Fruit fly (Drosophila melanogaster) whole organism, prepupa: Measurements from ENCODE around the gene CG3526.

ENCODE experiments used
- Blimp-1 ChIP-seq: fragments of 200-800 bp; sonication (Bioruptor generic); optimal IDR thresholded peaks from 3 replicates; lab custom pipeline; 2017; ENCODE audit warnings: missing biosample characterization, missing genetic modification characterization, mild to moderate bottlenecking, moderate library complexity, missing genetic modification reagents
- CG11762 ChIP-seq: fragments of 200-800 bp; sonication (Bioruptor generic); optimal IDR thresholded peaks from 3 replicates; lab custom pipeline; 2016; ENCODE audit warnings: missing biosample characterization, missing genetic modification characterization; ENCODE audit not compliant: insufficient read depth
- CG3919 ChIP-seq: fragments of 200-800 bp; sonication (Bioruptor generic); optimal IDR thresholded peaks from 3 replicates; lab custom pipeline; 2016; ENCODE audit warnings: missing biosample characterization, missing genetic modification characterization
- CG6854 ChIP-seq: fragments of 200-800 bp; sonication (Bioruptor generic); optimal IDR thresholded peaks from 2 replicates; lab custom pipeline; 2017; ENCODE audit warnings: missing biosample characterization, mild to moderate bottlenecking, missing genetic modification characterization
- CG9139 ChIP-seq: fragments of 200-800 bp; sonication (Bioruptor generic); optimal IDR thresholded peaks from 3 replicates; lab custom pipeline; 2017; ENCODE audit warnings: missing biosample characterization, mild to moderate bottlenecking, missing genetic modification characterization
- OdsH ChIP-seq: fragments of 200-800 bp; sonication (Bioruptor generic); optimal IDR thresholded peaks from 3 replicates; lab custom pipeline; 2016; ENCODE audit warnings: missing biosample characterization, missing genetic modification characterization
- Sox102F ChIP-seq: fragments of 200-800 bp; sonication (Bioruptor generic); optimal IDR thresholded peaks from 2 replicates; lab custom pipeline; 2016; ENCODE audit warnings: missing biosample characterization, mild to moderate bottlenecking, missing genetic modification characterization
- dsx ChIP-seq: fragments of 200-800 bp; optimal IDR thresholded peaks from 3 replicates; lab custom pipeline; 2019; ENCODE audit warnings: missing biosample characterization, mild to moderate bottlenecking, missing genetic modification characterization, moderate library complexity; ENCODE audit not compliant: poor library complexity, severe bottlenecking
- fkh ChIP-seq: fragments of 200-800 bp; sonication (Bioruptor generic); optimal IDR thresholded peaks from 3 replicates; lab custom pipeline; 2017; ENCODE audit warnings: missing biosample characterization, mild to moderate bottlenecking, missing genetic modification characterization, moderate library complexity

DNA sequence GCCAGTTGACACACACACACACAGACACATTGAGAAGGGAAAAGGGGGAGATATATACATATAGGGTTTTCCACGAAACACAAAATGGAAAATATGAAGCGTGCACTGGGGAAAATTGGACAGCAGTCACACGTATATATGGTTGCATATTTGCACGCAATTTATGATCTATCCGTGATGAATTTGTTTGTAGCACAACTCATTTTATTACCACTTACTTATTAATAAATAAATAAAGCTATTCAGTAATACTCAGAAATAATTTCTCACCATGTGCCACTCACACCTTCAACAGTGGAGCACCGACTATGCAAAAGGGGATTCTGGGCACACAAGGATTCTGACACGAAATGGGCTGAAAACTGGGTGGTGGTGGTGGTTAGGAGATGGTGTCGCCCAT, 23.5 kb downstream of the CG3526 start:
- TF ChIP-seq dsx (GFP tag; lab: Kevin White, UChicago) (no peak), Blimp-1 (GFP tag; lab: Kevin White, UChicago) (no peak), CG3919 (GFP tag; lab: Kevin White, UChicago) (no peak), Sox102F (no peak), CG9139 (GFP tag; lab: Kevin White, UChicago) (no peak), CG6854 (GFP tag; lab: Kevin White, UChicago) (no peak), OdsH (no peak), CG11762 (GFP tag; lab: Kevin White, UChicago) (no peak), fkh (GFP tag; lab: Kevin White, UChicago) (no peak)
